Worm (Caenorhabditis elegans) whole organism, L4 larva: ENCODE measurements around the gene pde-4.

Experiments
- F10B5.3 ChIP-seq: sonication (generic microtip); optimal IDR thresholded peaks from 2 replicates; lab custom pipeline; 2016; ENCODE audit warnings: mild to moderate bottlenecking, missing genetic modification characterization, missing compliant biosample characterization
- F44E2.7 ChIP-seq: fragments of 200-800 bp; sonication (Bioruptor generic); IDR thresholded peaks from 2 replicates; pipeline ENCODE4 v2.1.2; 2022; ENCODE audit warnings: missing genetic modification characterization, missing compliant biosample characterization
- T20F7.1 ChIP-seq: fragments of 200-800 bp; sonication (Bioruptor generic); optimal IDR thresholded peaks from 2 replicates; lab custom pipeline; 2018; ENCODE audit warnings: mild to moderate bottlenecking, missing genetic modification characterization, missing compliant biosample characterization
- Y105C5A.15 ChIP-seq: fragments of 200-800 bp; sonication (Bioruptor generic); IDR thresholded peaks from 2 replicates; pipeline ENCODE4 v1.3.6; 2022; ENCODE audit warnings: missing genetic modification characterization, missing compliant biosample characterization
- Y48G9A.11 ChIP-seq: fragments of 200-800 bp; sonication (Bioruptor generic); IDR thresholded peaks from 2 replicates; pipeline ENCODE4 v1.3.6; 2022; ENCODE audit warnings: missing genetic modification reagents, missing genetic modification characterization, missing compliant biosample characterization
- Y75B8A.6 ChIP-seq: fragments of 200-800 bp; sonication (Bioruptor generic); IDR thresholded peaks from 2 replicates; pipeline ENCODE4 v1.3.6; 2022; ENCODE audit warnings: missing genetic modification reagents, missing genetic modification characterization, missing compliant biosample characterization
- ZK337.2 ChIP-seq: fragments of 200-800 bp; sonication (Bioruptor generic); IDR thresholded peaks from 2 replicates; pipeline ENCODE4 v1.3.6; 2022; ENCODE audit warnings: missing genetic modification reagents, missing genetic modification characterization, missing compliant biosample characterization
- aha-1 ChIP-seq: fragments of 150-350 bp; peaks from one replicate; lab custom pipeline; 2014; ENCODE audit warnings: missing biosample characterization, missing genetic modification characterization
- aly-2 ChIP-seq: sonication (generic microtip); optimal IDR thresholded peaks from 2 replicates; lab custom pipeline; 2018; ENCODE audit warnings: missing biosample characterization, missing genetic modification characterization
- ama-1 ChIP-seq: fragments of 150-350 bp; optimal IDR thresholded peaks from 2 replicates; lab custom pipeline; 2014; ENCODE audit warnings: inconsistent platforms, mixed read lengths
- attf-4 ChIP-seq: sonication (generic microtip); optimal IDR thresholded peaks from 3 replicates; lab custom pipeline; 2017; ENCODE audit warnings: missing biosample characterization, missing genetic modification characterization
- ceh-20 ChIP-seq: fragments of 200-800 bp; sonication (Bioruptor generic); IDR thresholded peaks from 2 replicates; pipeline ENCODE4 v1.3.6; 2022; ENCODE audit warnings: missing genetic modification reagents, missing genetic modification characterization, missing compliant biosample characterization
- ceh-44 ChIP-seq: fragments of 200-800 bp; sonication (Bioruptor generic); IDR thresholded peaks from 2 replicates; pipeline ENCODE4 v1.3.6; 2022; ENCODE audit warnings: missing genetic modification reagents, missing genetic modification characterization, missing compliant biosample characterization
- cey-2 ChIP-seq: sonication (generic microtip); optimal IDR thresholded peaks from 3 replicates; lab custom pipeline; 2017; ENCODE audit warnings: missing genetic modification characterization, mild to moderate bottlenecking, missing compliant biosample characterization, antibody characterized with exemption, borderline replicate concordance; ENCODE audit not compliant: insufficient read depth
- daf-8 ChIP-seq: fragments of 200-800 bp; sonication (Bioruptor generic); IDR thresholded peaks from 2 replicates; pipeline ENCODE4 v1.3.6; 2022; ENCODE audit warnings: missing genetic modification characterization, missing compliant biosample characterization
- dmd-8 ChIP-seq: fragments of 200-800 bp; sonication (Bioruptor generic); IDR thresholded peaks from 2 replicates; pipeline ENCODE4 v1.3.6; 2022; ENCODE audit warnings: missing genetic modification characterization, missing compliant biosample characterization
- dmd-9 ChIP-seq: fragments of 200-800 bp; sonication (Bioruptor generic); IDR thresholded peaks from 2 replicates; pipeline ENCODE4 v1.3.6; 2022; ENCODE audit warnings: missing genetic modification reagents, missing genetic modification characterization, missing compliant biosample characterization
- egl-27 ChIP-seq: sonication (generic microtip); optimal IDR thresholded peaks from 3 replicates; lab custom pipeline; 2017; ENCODE audit warnings: missing biosample characterization, missing genetic modification reagents, missing genetic modification characterization
- fkh-10 ChIP-seq: fragments of 150-350 bp; optimal IDR thresholded peaks from 2 replicates; lab custom pipeline; 2014; ENCODE audit warnings: missing biosample characterization, missing genetic modification reagents, missing genetic modification characterization
- gei-8 ChIP-seq: fragments of 200-800 bp; sonication (Bioruptor generic); optimal IDR thresholded peaks from 2 replicates; lab custom pipeline; 2018; ENCODE audit warnings: mild to moderate bottlenecking, missing genetic modification characterization, missing compliant biosample characterization
- hif-1 ChIP-seq, 2 experiments: sonication (generic microtip); optimal IDR thresholded peaks; 2 replicates each; lab custom pipeline; 2016 to 2017; ENCODE audit warnings: missing compliant biosample characterization in 2 of 2, missing genetic modification characterization in 2 of 2, missing genetic modification reagents in 2 of 2, missing genotype in 2 of 2, mild to moderate bottlenecking in 1 of 2
- hlh-11 ChIP-seq: fragments of 200-800 bp; sonication (Bioruptor generic); optimal IDR thresholded peaks from 2 replicates; lab custom pipeline; 2018; ENCODE audit warnings: mild to moderate bottlenecking, missing genetic modification characterization, missing compliant biosample characterization
- hlh-30 ChIP-seq: sonication (generic microtip); optimal IDR thresholded peaks from 2 replicates; lab custom pipeline; 2017; ENCODE audit warnings: antibody characterized with exemption, mild to moderate bottlenecking, missing genetic modification characterization, missing compliant biosample characterization; ENCODE audit not compliant: insufficient read depth
- jun-1 ChIP-seq: fragments of 150-350 bp; optimal IDR thresholded peaks from 2 replicates; lab custom pipeline; 2014; ENCODE audit warnings: missing biosample characterization, missing genetic modification reagents, missing genetic modification characterization
- lim-7 ChIP-seq: fragments of 200-800 bp; sonication (Bioruptor generic); IDR thresholded peaks from 2 replicates; pipeline ENCODE4 v1.3.6; 2022; ENCODE audit warnings: missing genetic modification characterization, missing compliant biosample characterization
- lin-1 ChIP-seq: fragments of 200-800 bp; sonication (Bioruptor generic); IDR thresholded peaks from 2 replicates; pipeline ENCODE4 v1.3.6; 2022; ENCODE audit warnings: missing genetic modification reagents, missing genetic modification characterization, missing compliant biosample characterization
- lin-29 ChIP-seq: fragments of 200-800 bp; sonication (Bioruptor generic); IDR thresholded peaks from 2 replicates; pipeline ENCODE4 v1.3.6; 2022; ENCODE audit warnings: missing genetic modification reagents, missing genetic modification characterization, missing compliant biosample characterization
- lsy-2 ChIP-seq, 2 experiments: fragments of 150-350 bp in 1 of 2; sonication (generic microtip) in 1 of 2; optimal IDR thresholded peaks; 2 replicates each; lab custom pipeline; 2014 to 2017; ENCODE audit warnings: missing biosample characterization in 2 of 2, missing genetic modification characterization in 2 of 2
- madf-5 ChIP-seq, 2 experiments: fragments of 200-800 bp; sonication (Bioruptor generic); IDR thresholded peaks; 2 replicates each; pipeline ENCODE4 v1.3.6; 2022; ENCODE audit warnings: missing compliant biosample characterization in 2 of 2, missing genetic modification characterization in 2 of 2
- mep-1 ChIP-seq: fragments of 150-350 bp; sonication (generic microtip); optimal IDR thresholded peaks from 3 replicates; lab custom pipeline; 2014; ENCODE audit warnings: missing biosample characterization, missing genetic modification characterization
- mes-2 ChIP-seq: sonication (generic microtip); optimal IDR thresholded peaks from 2 replicates; lab custom pipeline; 2016; ENCODE audit warnings: missing genotype, mild to moderate bottlenecking, missing genetic modification characterization, missing compliant biosample characterization; ENCODE audit not compliant: poor library complexity, severe bottlenecking
- nhr-102 ChIP-seq: sonication (generic microtip); optimal IDR thresholded peaks from 2 replicates; lab custom pipeline; 2016; ENCODE audit warnings: mild to moderate bottlenecking, missing genetic modification characterization, moderate library complexity, missing compliant biosample characterization
- nhr-11 ChIP-seq: fragments of 150-350 bp; optimal IDR thresholded peaks from 2 replicates; lab custom pipeline; 2014; ENCODE audit warnings: missing biosample characterization, missing genetic modification characterization
- nhr-111 ChIP-seq: fragments of 200-800 bp; sonication (Bioruptor generic); optimal IDR thresholded peaks from 2 replicates; lab custom pipeline; 2018; ENCODE audit warnings: mild to moderate bottlenecking, missing genetic modification characterization, missing compliant biosample characterization
- nhr-28 ChIP-seq: fragments of 150-350 bp; optimal IDR thresholded peaks from 2 replicates; lab custom pipeline; 2014; ENCODE audit warnings: missing biosample characterization, missing genetic modification characterization
- nhr-41 ChIP-seq: fragments of 200-800 bp; sonication (Bioruptor generic); IDR thresholded peaks from 2 replicates; pipeline ENCODE4 v1.3.6; 2022; ENCODE audit warnings: missing genetic modification reagents, missing genetic modification characterization, missing compliant biosample characterization
- nhr-48 ChIP-seq: sonication (generic microtip); optimal IDR thresholded peaks from 2 replicates; lab custom pipeline; 2016; ENCODE audit warnings: mild to moderate bottlenecking, missing genetic modification characterization, missing compliant biosample characterization
- nhr-76 ChIP-seq: fragments of 150-350 bp; optimal IDR thresholded peaks from 2 replicates; lab custom pipeline; 2014; ENCODE audit warnings: missing biosample characterization, missing genetic modification characterization
- nhr-77 ChIP-seq: fragments of 150-350 bp; optimal IDR thresholded peaks from 2 replicates; lab custom pipeline; 2014; ENCODE audit warnings: missing biosample characterization, missing genetic modification characterization
- pha-4 ChIP-seq, 2 experiments: fragments of 150-350 bp in 1 of 2; fragments of 200-800 bp in 1 of 2; sonication (Bioruptor generic) in 1 of 2; IDR thresholded peaks in 1 of 2; optimal IDR thresholded peaks in 1 of 2; 2 replicates each; pipeline versions ENCODE4 v1.3.6 to Lab custom; 2014 to 2022; ENCODE audit warnings: missing genetic modification characterization in 2 of 2, missing genetic modification reagents in 2 of 2, missing biosample characterization in 1 of 2, missing compliant biosample characterization in 1 of 2
- php-3 ChIP-seq: fragments of 200-800 bp; sonication (Bioruptor generic); IDR thresholded peaks from 2 replicates; pipeline ENCODE4 v1.3.6; 2022; ENCODE audit warnings: missing genetic modification reagents, missing genetic modification characterization, missing compliant biosample characterization
- set-16 ChIP-seq: fragments of 200-800 bp; sonication (Bioruptor generic); IDR thresholded peaks from 2 replicates; pipeline ENCODE4 v1.3.6; 2022; ENCODE audit warnings: missing genetic modification reagents, missing genetic modification characterization, missing compliant biosample characterization
- snpc-4 ChIP-seq: fragments of 150-350 bp; optimal IDR thresholded peaks from 2 replicates; lab custom pipeline; 2014; ENCODE audit warnings: missing biosample characterization, missing genetic modification characterization
- tag-97 ChIP-seq: fragments of 200-800 bp; sonication (Bioruptor generic); IDR thresholded peaks from 2 replicates; pipeline ENCODE4 v1.3.6; 2022; ENCODE audit warnings: missing genetic modification characterization, missing compliant biosample characterization
- tra-1 ChIP-seq: fragments of 200-800 bp; sonication (Bioruptor generic); IDR thresholded peaks from 2 replicates; pipeline ENCODE4 v1.3.6; 2022; ENCODE audit warnings: missing genetic modification reagents, missing genetic modification characterization, missing compliant biosample characterization
- unc-39 ChIP-seq: sonication (generic microtip); optimal IDR thresholded peaks from 2 replicates; lab custom pipeline; 2017; ENCODE audit warnings: missing biosample characterization, missing genetic modification characterization
- unc-62 ChIP-seq, 3 experiments: fragments of 150-350 bp in 1 of 3; sonication (generic microtip); optimal IDR thresholded peaks in 2 of 3; peaks in 1 of 3; 1 replicate in 1 of 3; 2 replicates in 2 of 3; lab custom pipeline; 2014 to 2017; ENCODE audit warnings: missing biosample characterization in 3 of 3, missing genetic modification characterization in 3 of 3, missing genetic modification reagents in 3 of 3, missing genotype in 1 of 3
- zip-2 ChIP-seq: fragments of 150-350 bp; optimal IDR thresholded peaks from 2 replicates; lab custom pipeline; 2014; ENCODE audit warnings: missing biosample characterization, missing genetic modification characterization
- ztf-11 ChIP-seq: fragments of 150-350 bp; optimal IDR thresholded peaks from 2 replicates; lab custom pipeline; 2014; ENCODE audit warnings: missing biosample characterization, missing genetic modification characterization
- ztf-7 ChIP-seq: fragments of 150-350 bp; optimal IDR thresholded peaks from 2 replicates; lab custom pipeline; 2014; ENCODE audit warnings: missing biosample characterization, missing genetic modification characterization

The pde-4 gene

DNA sequence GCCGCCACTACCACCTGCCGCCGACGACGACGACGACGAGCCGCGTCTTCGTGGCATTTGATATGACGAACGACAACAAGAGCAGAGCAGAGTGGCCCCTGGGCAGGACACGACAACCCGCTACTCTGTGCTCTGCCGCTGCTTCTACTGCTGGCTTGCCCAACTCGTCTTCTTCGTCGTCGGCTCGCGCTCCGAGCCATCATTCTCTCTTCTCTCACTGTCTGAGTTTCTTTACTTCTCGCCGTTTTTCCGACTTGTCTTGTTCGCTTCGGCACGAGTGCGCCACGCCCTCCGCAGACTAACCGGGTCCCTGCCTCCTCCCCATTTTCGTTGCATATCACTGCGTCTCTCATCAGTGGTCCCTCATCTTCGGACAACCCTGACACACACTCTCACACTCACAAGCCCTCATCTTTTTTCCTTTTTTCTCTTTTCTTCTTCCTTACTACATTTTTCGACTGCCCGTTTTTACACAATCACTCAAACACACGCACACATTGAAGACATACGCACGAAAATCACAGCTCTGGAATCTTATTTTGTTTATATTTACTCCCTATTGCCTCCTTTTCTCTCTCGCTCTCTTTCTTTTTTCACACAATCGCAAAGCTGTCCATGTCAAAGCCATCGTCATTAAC is 8.9 kb downstream of the pde-4 start:
- TF ChIP-seq madf-5 (GFP tag; IDR thresholded peaks at IDR 0.05; lab: Robert Waterston, UW) = no peak
- TF ChIP-seq nhr-11 = peak; percentile 39
- TF ChIP-seq ceh-20 = peak; percentile 45; the same call in 1 of the 2 replicates
- TF ChIP-seq lin-29 (GFP tag; lab: Robert Waterston, UW) = no peak
- TF ChIP-seq nhr-102 (tag; lab: Kevin White, UChicago) = no peak
- peak in 1 of 2 experiments; percentile 67 for TF ChIP-seq hif-1 (tag; optimal IDR thresholded peaks at IDR 0.05; lab: Kevin White, UChicago)
- no peak for TF ChIP-seq php-3
- peak; percentile 68 for TF ChIP-seq hlh-11 (tag; lab: Kevin White, UChicago)
- no peak for TF ChIP-seq pha-4 (GFP tag; IDR thresholded peaks at IDR 0.05; lab: Robert Waterston, UW)
- TF ChIP-seq pha-4 (tag; optimal IDR thresholded peaks at IDR 0.05; lab: Kevin White, UChicago) = no peak
- no peak for TF ChIP-seq tra-1 (GFP tag; lab: Robert Waterston, UW)
- TF ChIP-seq tag-97 (GFP tag; lab: Robert Waterston, UW) = no peak
- TF ChIP-seq Y105C5A.15 (GFP tag; lab: Robert Waterston, UW) = no peak
- TF ChIP-seq nhr-41 (GFP tag; lab: Robert Waterston, UW) = no peak
- TF ChIP-seq Y75B8A.6 = no peak
- TF ChIP-seq mes-2 (tag; lab: Kevin White, UChicago) = peak; percentile 25
- no peak for TF ChIP-seq ztf-11 (tag; lab: Kevin White, UChicago)
- no peak for TF ChIP-seq gei-8 (GFP tag; lab: Kevin White, UChicago)
- no peak for TF ChIP-seq F44E2.7 (GFP tag; lab: Robert Waterston, UW)
- no peak for TF ChIP-seq snpc-4
- no peak for TF ChIP-seq daf-8 (GFP tag; lab: Robert Waterston, UW)
- TF ChIP-seq hlh-30 = peak; percentile 78
- peak in 1 of 2 experiments; percentile 97 for TF ChIP-seq unc-62 (GFP tag; optimal IDR thresholded peaks at IDR 0.05 in 1 of 2; lab: Kevin White, UChicago)
- no peak for TF ChIP-seq unc-62 (tag; optimal IDR thresholded peaks at IDR 0.05; lab: Kevin White, UChicago)
- TF ChIP-seq jun-1 = no peak
- TF ChIP-seq dmd-9 = no peak
- no peak for TF ChIP-seq T20F7.1 (GFP tag; lab: Kevin White, UChicago)
- no peak for TF ChIP-seq egl-27 (tag; lab: Kevin White, UChicago)
- TF ChIP-seq ama-1 (lab: Kevin White, UChicago) = no peak
- peak; percentile 97 for TF ChIP-seq set-16
- TF ChIP-seq fkh-10 (GFP tag; lab: Kevin White, UChicago) = peak; percentile 94
- TF ChIP-seq unc-39 (tag; lab: Kevin White, UChicago) = no peak
- no peak for TF ChIP-seq cey-2 (tag; lab: Kevin White, UChicago)
- peak; percentile 28 for TF ChIP-seq nhr-48 (tag; lab: Kevin White, UChicago)
- no peak for TF ChIP-seq F10B5.3 (tag; lab: Kevin White, UChicago)
- no peak for TF ChIP-seq ZK337.2 (GFP tag; lab: Robert Waterston, UW)
- no peak for TF ChIP-seq lim-7
- no peak for TF ChIP-seq nhr-77 (tag; lab: Kevin White, UChicago)
- TF ChIP-seq ztf-7 (tag; lab: Kevin White, UChicago) = no peak
- no peak for TF ChIP-seq zip-2
- no peak for TF ChIP-seq aly-2 (tag; lab: Kevin White, UChicago)
- TF ChIP-seq nhr-76 = no peak
- peak; percentile 70 for TF ChIP-seq mep-1 (tag; lab: Kevin White, UChicago)
- TF ChIP-seq nhr-111 (GFP tag; lab: Kevin White, UChicago) = no peak
- TF ChIP-seq attf-4 (tag; lab: Kevin White, UChicago) = no peak
- peak; percentile 63 to 74 for TF ChIP-seq lsy-2 (tag; optimal IDR thresholded peaks at IDR 0.05; lab: Kevin White, UChicago)
- TF ChIP-seq nhr-28 (tag; lab: Kevin White, UChicago) = no peak
- no peak for TF ChIP-seq lin-1 (GFP tag; lab: Robert Waterston, UW)
- TF ChIP-seq aha-1 = peak; percentile 85
- no peak for TF ChIP-seq Y48G9A.11 (GFP tag; lab: Robert Waterston, UW)
- TF ChIP-seq ceh-44 (GFP tag; lab: Robert Waterston, UW) = no peak
- no peak for TF ChIP-seq dmd-8 (GFP tag; lab: Robert Waterston, UW)
